Worm (Caenorhabditis elegans) whole organism, L2 larva: ENCODE measurements around the gene ntp-1.

Experiments
- skn-1 ChIP-seq: sonication (generic microtip); optimal IDR thresholded peaks from 2 replicates; lab custom pipeline; 2017; ENCODE audit warnings: missing biosample characterization, missing genetic modification characterization
- snpc-4 ChIP-seq: fragments of 150-350 bp; optimal IDR thresholded peaks from 2 replicates; lab custom pipeline; 2014; ENCODE audit warnings: missing biosample characterization, missing genetic modification characterization

DNA sequence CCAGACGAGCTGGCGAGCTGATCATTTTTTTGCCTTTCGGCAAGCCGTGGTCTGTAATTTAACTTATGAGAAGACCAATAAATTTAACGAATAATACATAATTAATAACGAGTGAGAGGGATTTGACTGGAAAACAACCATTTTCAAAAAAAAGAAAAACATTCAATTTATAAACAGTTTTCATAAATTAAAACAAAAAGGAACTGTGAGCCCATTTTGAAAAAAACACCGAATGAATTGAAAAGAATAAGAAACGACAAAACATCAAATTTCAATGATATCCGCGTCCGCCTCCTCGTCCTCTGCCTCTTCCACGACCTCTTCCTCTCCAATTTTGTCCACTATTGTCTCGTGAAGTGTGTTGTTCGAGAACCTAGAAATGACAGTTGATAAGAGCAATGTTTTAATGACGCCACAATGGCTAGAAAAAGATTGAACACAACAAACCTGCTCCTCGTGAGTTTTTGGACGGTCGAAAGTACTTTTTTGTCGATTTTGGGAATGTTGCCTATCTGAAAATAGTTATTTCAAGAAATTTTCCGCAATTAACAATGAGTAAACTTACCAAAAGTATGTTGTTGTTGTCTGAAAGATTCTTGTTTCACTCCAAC lies 10.7 kb downstream of the ntp-1 start, which contains the start of gene tag-321:
- TF ChIP-seq skn-1 (tag; lab: Kevin White, UChicago) (no peak), snpc-4 (no peak)
